Worm (Caenorhabditis elegans): ENCODE measurements around the gene F44E5.17.

Gene F44E5.17

ce11 chrII:11756684-11757107, 8.3 kb upstream of the F44E5.17 start:
- TF ChIP-seq dmd-9 (GFP tag; IDR thresholded peaks at IDR 0.05) (peak; percentile 55; the same call in 1 of the 2 replicates), daf-19 (GFP tag; conservative IDR thresholded peaks at IDR 0.05) (peak; percentile 95; the same call in 1 of the 2 replicates), unc-62 (GFP tag; optimal IDR thresholded peaks at IDR 0.05 in 1 of 2) (no peak), unc-62 (tag; optimal IDR thresholded peaks at IDR 0.05) (no peak), ctbp-1 (GFP tag; IDR thresholded peaks at IDR 0.05) (peak; percentile 92), Y105C5A.15 (GFP tag; IDR thresholded peaks at IDR 0.05) (no peak), ceh-32 (tag; optimal IDR thresholded peaks at IDR 0.05; ENCODE audit: poor library complexity) (peak; percentile 51), spr-3 (GFP tag; optimal IDR thresholded peaks at IDR 0.05) (peak; percentile 20), ceh-44 (GFP tag; IDR thresholded peaks at IDR 0.05) (peak; percentile 65), lin-1 (GFP tag; IDR thresholded peaks at IDR 0.05) (peak; percentile 88), D1046.2 (GFP tag; IDR thresholded peaks at IDR 0.05) (0 out of 2 replicates have a peak, but pooled peaks have one; percentile 40), aha-1 (tag) (peak; percentile 99), T26A8.4 (GFP tag; IDR thresholded peaks at IDR 0.05) (peak; percentile 87), jun-1 (tag; optimal IDR thresholded peaks at IDR 0.05) (no peak), skn-1 (tag; optimal IDR thresholded peaks at IDR 0.05) (no peak), daf-16 (GFP tag; optimal IDR thresholded peaks at IDR 0.05) (no peak), daf-16 (tag; optimal IDR thresholded peaks at IDR 0.05) (peak; percentile 50), madf-5 (GFP tag; IDR thresholded peaks at IDR 0.05) (peak; percentile 21 to 78; a peak in 2 of 4 replicates), Y5F2A.4 (GFP tag; optimal IDR thresholded peaks at IDR 0.05) (no peak), hlh-11 (tag; optimal IDR thresholded peaks at IDR 0.05) (peak; percentile 55), fkh-10 (GFP tag; optimal IDR thresholded peaks at IDR 0.05) (no peak), R02D3.7 (tag; optimal IDR thresholded peaks at IDR 0.05) (no peak), ztf-7 (tag; optimal IDR thresholded peaks at IDR 0.05) (peak; percentile 66), lim-7 (GFP tag; IDR thresholded peaks at IDR 0.05) (peak; percentile 89), vab-7 (GFP tag; IDR thresholded peaks at IDR 0.05) (peak; percentile 60; the same call in 1 of the 2 replicates), daf-8 (GFP tag; IDR thresholded peaks at IDR 0.05) (no peak), fos-1 (tag; optimal IDR thresholded peaks at IDR 0.05) (no peak), lin-13 (GFP tag; optimal IDR thresholded peaks at IDR 0.05) (peak; percentile 80), gei-8 (GFP tag; optimal IDR thresholded peaks at IDR 0.05) (no peak), Y75B8A.6 (GFP tag; IDR thresholded peaks at IDR 0.05) (peak; percentile 92), ceh-62 (tag; optimal IDR thresholded peaks at IDR 0.05) (no peak), nhr-25 (tag; optimal IDR thresholded peaks at IDR 0.05; ENCODE audit: borderline replicate concordance, insufficient read depth) (no peak), saeg-2 (GFP tag; IDR thresholded peaks at IDR 0.05) (peak; percentile 80; the same call in 1 of the 2 replicates), Y48G9A.11 (GFP tag; IDR thresholded peaks at IDR 0.05) (peak; percentile 75), daf-12 (tag; optimal IDR thresholded peaks at IDR 0.05) (no peak), egl-43 (GFP tag; IDR thresholded peaks at IDR 0.05) (peak; percentile 84), ZK337.2 (GFP tag; IDR thresholded peaks at IDR 0.05) (no peak), snpc-1.2 (GFP tag; IDR thresholded peaks at IDR 0.05) (peak; percentile 81), nhr-76 (tag; optimal IDR thresholded peaks at IDR 0.05) (no peak), unc-39 (tag; optimal IDR thresholded peaks at IDR 0.05) (no peak), mes-2 (tag; optimal IDR thresholded peaks at IDR 0.05; ENCODE audit: poor library complexity, severe bottlenecking) (no peak), egl-27 (tag; optimal IDR thresholded peaks at IDR 0.05) (no peak), dpl-1 (GFP tag; optimal IDR thresholded peaks at IDR 0.05) (no peak), lin-38 (GFP tag; IDR thresholded peaks at IDR 0.05) (peak; percentile 76), F37D6.2 (tag; optimal IDR thresholded peaks at IDR 0.05) (no peak), tag-97 (GFP tag; IDR thresholded peaks at IDR 0.05) (0 out of 2 replicates have a peak, but pooled peaks have one; percentile 37), dmd-8 (GFP tag; IDR thresholded peaks at IDR 0.05) (no peak), php-3 (GFP tag; IDR thresholded peaks at IDR 0.05) (peak; percentile 80), nhr-10 (tag; optimal IDR thresholded peaks at IDR 0.05) (no peak), set-16 (GFP tag; IDR thresholded peaks at IDR 0.05) (no peak), mep-1 (tag; optimal IDR thresholded peaks at IDR 0.05) (peak; percentile 93), nhr-77 (tag; optimal IDR thresholded peaks at IDR 0.05) (no peak), nhr-28 (tag; optimal IDR thresholded peaks at IDR 0.05) (no peak)

All from whole organism, L4 larva.